Fruit fly (Drosophila melanogaster) S2 (cell line): ENCODE measurements around the gene BobA.

Source experiments
- CG8478 ChIP-seq: fragments of >200 bp; optimal IDR thresholded peaks from 2 replicates; lab custom pipeline; 2018
- CTCF ChIP-seq, 2 experiments: fragments of >200 bp; optimal IDR thresholded peaks; 2 replicates each; lab custom pipeline; 2018

dm6 chr3L:14958613-14959327 is 12.8 kb upstream of the BobA start:
- TF ChIP-seq CG8478 (no peak), CTCF (optimal IDR thresholded peaks at IDR 0.05; lab: Kevin White, UChicago) (no peak)
